Fruit fly (Drosophila melanogaster): Measurements from ENCODE around the gene Gr98a.

DNA sequence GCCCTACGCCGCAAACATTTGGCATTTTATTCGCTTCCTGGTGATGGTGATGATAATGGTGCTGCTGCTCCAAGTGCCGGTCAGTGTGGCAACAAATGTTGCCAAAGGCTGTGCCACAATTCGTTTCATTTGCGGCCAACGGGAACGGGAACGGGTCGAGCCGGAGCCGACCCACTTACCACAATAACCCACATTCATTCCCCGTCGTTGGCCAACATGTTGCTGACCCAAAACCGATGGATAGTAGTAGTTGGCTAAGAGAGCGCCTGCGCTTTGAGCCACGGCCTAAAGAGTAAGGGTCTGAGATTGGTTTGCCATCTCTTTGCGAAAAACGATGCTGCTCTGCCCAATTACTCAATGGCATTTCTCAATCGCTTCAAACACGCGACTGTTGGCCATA, 24.8 kb upstream of the Gr98a start:
- TF ChIP-seq ssp (GFP tag; IDR thresholded peaks at IDR 0.05): no peak
- no peak for TF ChIP-seq usp (GFP tag; optimal IDR thresholded peaks at IDR 0.05)
- TF ChIP-seq Side (GFP tag; optimal IDR thresholded peaks at IDR 0.05): no peak
- no peak for TF ChIP-seq CG31224 (GFP tag; IDR thresholded peaks at IDR 0.05)
- no peak for TF ChIP-seq dm (GFP tag; optimal IDR thresholded peaks at IDR 0.05)
- TF ChIP-seq rib (GFP tag; IDR thresholded peaks at IDR 0.05): no peak
- no peak for TF ChIP-seq HLHmδ (GFP tag; optimal IDR thresholded peaks at IDR 0.05)
- no peak for TF ChIP-seq btn (GFP tag; optimal IDR thresholded peaks at IDR 0.05)
- no peak for TF ChIP-seq CG9797 (GFP tag; optimal IDR thresholded peaks at IDR 0.05)
- TF ChIP-seq Dll (GFP tag; IDR thresholded peaks at IDR 0.05; ENCODE audit: partially characterized antibody): no peak
- TF ChIP-seq wek (GFP tag; optimal IDR thresholded peaks at IDR 0.05): no peak
- TF ChIP-seq Atf6 (GFP tag; IDR thresholded peaks at IDR 0.05): no peak
- TF ChIP-seq CG3163 (GFP tag; optimal IDR thresholded peaks at IDR 0.05): peak; percentile 37
- no peak for TF ChIP-seq CG10979 (tag; optimal IDR thresholded peaks at IDR 0.05)

Data from whole organism, embryonic.